Fruit fly (Drosophila melanogaster) whole organism, embryonic: ENCODE results near the gene CG6048.

Experiments used
- Aef1 ChIP-seq: fragments of 200-800 bp; sonication (Bioruptor generic); IDR thresholded peaks from 3 replicates; pipeline ENCODE4 v1.3.6; 2022; ENCODE audit warnings: missing biosample characterization, missing genetic modification characterization
- Awh ChIP-seq: fragments of 200-800 bp; sonication (Bioruptor generic); IDR thresholded peaks from 2 replicates; pipeline ENCODE4, ENCODE4 v1.3.6; 2022; ENCODE audit warnings: missing biosample characterization, missing genetic modification characterization
- CG10147 ChIP-seq: fragments of 200-800 bp; sonication (Bioruptor generic); optimal IDR thresholded peaks from 2 replicates; lab custom pipeline; 2019; ENCODE audit warnings: missing biosample characterization, mild to moderate bottlenecking, missing genetic modification characterization, moderate library complexity
- CG10267 ChIP-seq: fragments of 200-800 bp; sonication (Bioruptor generic); optimal IDR thresholded peaks from 2 replicates; lab custom pipeline; 2018; ENCODE audit warnings: missing biosample characterization, mild to moderate bottlenecking, missing genetic modification characterization, moderate library complexity
- CG10979 ChIP-seq: fragments of 200-800 bp; sonication (Bioruptor generic); optimal IDR thresholded peaks from 2 replicates; lab custom pipeline; 2018; ENCODE audit warnings: missing biosample characterization, mild to moderate bottlenecking, missing genetic modification characterization, moderate library complexity
- CG11456 ChIP-seq: fragments of 200-800 bp; sonication (Bioruptor generic); IDR thresholded peaks from 3 replicates; pipeline ENCODE4 v1.3.6; 2022; ENCODE audit warnings: missing biosample characterization, missing genetic modification characterization
- CG12391 ChIP-seq: fragments of 200-800 bp; sonication (Bioruptor generic); optimal IDR thresholded peaks from 3 replicates; lab custom pipeline; 2018; ENCODE audit warnings: missing biosample characterization, mild to moderate bottlenecking, missing genetic modification characterization, moderate library complexity
- CG13775 ChIP-seq: fragments of 200-800 bp; sonication (Bioruptor generic); optimal IDR thresholded peaks from 3 replicates; lab custom pipeline; 2017; ENCODE audit warnings: missing biosample characterization, mild to moderate bottlenecking, missing genetic modification characterization
- CG14014 ChIP-seq: fragments of 200-800 bp; sonication (Bioruptor generic); IDR thresholded peaks from 2 replicates; pipeline ENCODE4 v1.3.6; 2022; ENCODE audit warnings: missing biosample characterization, missing genetic modification characterization
- CG15696 ChIP-seq: fragments of 200-800 bp; sonication (Bioruptor generic); optimal IDR thresholded peaks from 2 replicates; lab custom pipeline; 2019; ENCODE audit warnings: missing biosample characterization, mild to moderate bottlenecking, missing genetic modification characterization, moderate library complexity
- CG32772 ChIP-seq: fragments of 200-800 bp; sonication (Bioruptor generic); IDR thresholded peaks from 2 replicates; pipeline ENCODE4 v1.3.6; 2022; ENCODE audit warnings: missing biosample characterization, missing genetic modification characterization
- CG3726 ChIP-seq: fragments of 200-800 bp; sonication (Bioruptor generic); IDR thresholded peaks from 3 replicates; pipeline ENCODE4, ENCODE4 v1.3.6; 2022; ENCODE audit warnings: missing biosample characterization, missing genetic modification characterization
- CG3995 ChIP-seq: fragments of 200-800 bp; sonication (Bioruptor generic); optimal IDR thresholded peaks from 3 replicates; lab custom pipeline; 2016; ENCODE audit warnings: missing biosample characterization, missing genetic modification characterization
- CG6272 ChIP-seq: fragments of 200-800 bp; sonication (Bioruptor generic); IDR thresholded peaks from 2 replicates; pipeline ENCODE4 v1.3.6; 2022; ENCODE audit warnings: missing biosample characterization, missing genetic modification characterization
- CG6689 ChIP-seq: fragments of 200-800 bp; sonication (Bioruptor generic); IDR thresholded peaks from 2 replicates; pipeline ENCODE4 v1.3.6; 2022; ENCODE audit warnings: missing biosample characterization, missing genetic modification characterization
- CG7556 ChIP-seq: fragments of 200-800 bp; sonication (Bioruptor generic); optimal IDR thresholded peaks from 2 replicates; lab custom pipeline; 2017; ENCODE audit warnings: missing biosample characterization, mild to moderate bottlenecking, missing genetic modification characterization
- CG7839 ChIP-seq: fragments of 200-800 bp; sonication (Bioruptor generic); optimal IDR thresholded peaks from 3 replicates; lab custom pipeline; 2018; ENCODE audit warnings: missing biosample characterization, mild to moderate bottlenecking, missing genetic modification characterization, moderate library complexity
- CG8089 ChIP-seq: fragments of 200-800 bp; sonication (Bioruptor generic); optimal IDR thresholded peaks from 3 replicates; lab custom pipeline; 2016; ENCODE audit warnings: missing biosample characterization, missing genetic modification characterization
- Chrac-16 ChIP-seq: fragments of 200-800 bp; sonication (Bioruptor generic); optimal IDR thresholded peaks from 3 replicates; lab custom pipeline; 2016; ENCODE audit warnings: missing biosample characterization, missing genetic modification characterization
- Dad ChIP-seq: fragments of 200-800 bp; sonication (Bioruptor generic); optimal IDR thresholded peaks from 3 replicates; lab custom pipeline; 2016; ENCODE audit warnings: missing biosample characterization, missing genetic modification characterization
- Dbx ChIP-seq: fragments of 200-800 bp; sonication (Bioruptor generic); IDR thresholded peaks from 3 replicates; pipeline ENCODE4 v1.3.6; 2022; ENCODE audit warnings: missing biosample characterization, missing genetic modification characterization
- Drgx ChIP-seq: fragments of 200-800 bp; sonication (Bioruptor generic); IDR thresholded peaks from 2 replicates; pipeline ENCODE4 v1.3.6; 2022; ENCODE audit warnings: missing biosample characterization, missing genetic modification characterization
- Fer1 ChIP-seq: fragments of 200-800 bp; sonication (Bioruptor generic); optimal IDR thresholded peaks from 2 replicates; lab custom pipeline; 2017; ENCODE audit warnings: missing biosample characterization, mild to moderate bottlenecking, missing genetic modification characterization
- Hmx ChIP-seq: fragments of 200-800 bp; sonication (Bioruptor generic); optimal IDR thresholded peaks from 2 replicates; lab custom pipeline; 2016; ENCODE audit warnings: missing biosample characterization, missing genetic modification characterization
- Hr51 ChIP-seq, 2 experiments: fragments of 200-800 bp; sonication (Bioruptor generic); optimal IDR thresholded peaks; 2 replicates in 1 of 2; 3 replicates in 1 of 2; lab custom pipeline; 2016 to 2018; ENCODE audit warnings: missing biosample characterization in 2 of 2, missing genetic modification characterization in 2 of 2, mild to moderate bottlenecking in 1 of 2, moderate library complexity in 1 of 2
- Hr78 ChIP-seq, 2 experiments: fragments of 200-800 bp in 1 of 2; fragments of >200 bp in 1 of 2; sonication (Bioruptor generic) in 1 of 2; optimal IDR thresholded peaks; 2 replicates each; lab custom pipeline; 2017 to 2019; ENCODE audit warnings: missing biosample characterization in 2 of 2, missing genetic modification characterization in 2 of 2, mild to moderate bottlenecking in 1 of 2, moderate library complexity in 1 of 2
- Lpt ChIP-seq: fragments of >200 bp; optimal IDR thresholded peaks from 2 replicates; lab custom pipeline; 2018; ENCODE audit warnings: missing biosample characterization, missing genetic modification characterization
- Meics ChIP-seq: fragments of 200-800 bp; sonication (Bioruptor generic); optimal IDR thresholded peaks from 2 replicates; lab custom pipeline; 2017; ENCODE audit warnings: missing biosample characterization, mild to moderate bottlenecking, missing genetic modification characterization
- NFAT ChIP-seq: fragments of 200-800 bp; sonication (Bioruptor generic); IDR thresholded peaks from 2 replicates; pipeline ENCODE4 v1.3.6; 2022; ENCODE audit warnings: missing biosample characterization, missing genetic modification characterization
- Ravus ChIP-seq: fragments of 200-800 bp; sonication (Bioruptor generic); IDR thresholded peaks from 2 replicates; pipeline ENCODE4 v1.3.6; 2022; ENCODE audit warnings: missing biosample characterization, missing genetic modification characterization
- Sin3A ChIP-seq: fragments of >200 bp; optimal IDR thresholded peaks from 2 replicates; lab custom pipeline; 2018
- Sry-β ChIP-seq: fragments of 200-800 bp; sonication (Bioruptor generic); optimal IDR thresholded peaks from 2 replicates; lab custom pipeline; 2018; ENCODE audit warnings: missing biosample characterization, mild to moderate bottlenecking, missing genetic modification characterization, moderate library complexity
- crp ChIP-seq, 2 experiments: fragments of 200-800 bp; sonication (Bioruptor generic); optimal IDR thresholded peaks; 2 replicates in 1 of 2; 3 replicates in 1 of 2; lab custom pipeline; 2017; ENCODE audit warnings: missing biosample characterization in 2 of 2, missing genetic modification characterization in 2 of 2, mild to moderate bottlenecking in 1 of 2, moderate library complexity in 1 of 2
- dan ChIP-seq: fragments of 200-800 bp; sonication (Bioruptor generic); IDR thresholded peaks from 2 replicates; pipeline ENCODE4 v1.3.6; 2022; ENCODE audit warnings: missing biosample characterization, missing genetic modification characterization
- danr ChIP-seq: fragments of 200-800 bp; sonication (Bioruptor generic); IDR thresholded peaks from 2 replicates; pipeline ENCODE4 v1.3.6; 2022; ENCODE audit warnings: missing biosample characterization, missing genetic modification characterization
- dmrt11E ChIP-seq: fragments of 200-800 bp; sonication (Bioruptor generic); optimal IDR thresholded peaks from 3 replicates; lab custom pipeline; 2018; ENCODE audit warnings: missing biosample characterization, mild to moderate bottlenecking, missing genetic modification characterization, moderate library complexity
- fu2 ChIP-seq: fragments of 200-800 bp; sonication (Bioruptor generic); optimal IDR thresholded peaks from 2 replicates; lab custom pipeline; 2016; ENCODE audit warnings: missing biosample characterization, missing genetic modification characterization
- grau ChIP-seq: fragments of 200-800 bp; optimal IDR thresholded peaks from 3 replicates; lab custom pipeline; 2019; ENCODE audit warnings: missing biosample characterization, mild to moderate bottlenecking, missing genetic modification characterization, moderate library complexity
- ham ChIP-seq: fragments of 200-800 bp; sonication (Bioruptor generic); IDR thresholded peaks from 2 replicates; pipeline ENCODE4 v1.3.6; 2022; ENCODE audit warnings: missing biosample characterization, missing genetic modification characterization
- inv ChIP-seq: fragments of 200-800 bp; sonication (Bioruptor generic); IDR thresholded peaks from 2 replicates; pipeline ENCODE4 v1.3.6; 2022; ENCODE audit warnings: missing biosample characterization, missing genetic modification characterization; ENCODE audit not compliant: partially characterized antibody
- jigr1 ChIP-seq: fragments of 200-800 bp; sonication (Bioruptor generic); IDR thresholded peaks from 3 replicates; pipeline ENCODE4 v1.3.6; 2022; ENCODE audit warnings: missing biosample characterization, missing genetic modification characterization
- kni ChIP-seq: fragments of 200-800 bp; sonication (Bioruptor generic); optimal IDR thresholded peaks from 3 replicates; lab custom pipeline; 2017; ENCODE audit warnings: mild to moderate bottlenecking, missing biosample characterization, missing genetic modification reagents, missing genetic modification characterization
- lola ChIP-seq, 3 experiments: fragments of >200 bp in 2 of 3; fragments of 200-800 bp in 1 of 3; sonication (Bioruptor generic) in 1 of 3; optimal IDR thresholded peaks; 2 replicates each; lab custom pipeline; 2017 to 2019; ENCODE audit warnings: missing biosample characterization in 3 of 3, missing genetic modification characterization in 3 of 3, mild to moderate bottlenecking in 1 of 3, moderate library complexity in 1 of 3
- mld ChIP-seq: fragments of 200-800 bp; sonication (Bioruptor generic); IDR thresholded peaks from 3 replicates; pipeline ENCODE4 v1.3.6; 2022; ENCODE audit warnings: missing biosample characterization, missing genetic modification characterization; ENCODE audit not compliant: partially characterized antibody
- pfk ChIP-seq: fragments of 200-800 bp; sonication (Bioruptor generic); optimal IDR thresholded peaks from 2 replicates; lab custom pipeline; 2018; ENCODE audit warnings: missing biosample characterization, mild to moderate bottlenecking, missing genetic modification characterization, moderate library complexity
- scrt ChIP-seq: fragments of 200-800 bp; sonication (Bioruptor generic); optimal IDR thresholded peaks from 2 replicates; lab custom pipeline; 2018; ENCODE audit warnings: missing biosample characterization, mild to moderate bottlenecking, missing genetic modification characterization, moderate library complexity
- slbo ChIP-seq: fragments of 200-800 bp; sonication (Bioruptor generic); IDR thresholded peaks from 2 replicates; pipeline ENCODE4 v1.3.6; 2022; ENCODE audit warnings: missing biosample characterization, missing genetic modification characterization
- usp ChIP-seq: fragments of >200 bp; optimal IDR thresholded peaks from 2 replicates; lab custom pipeline; 2017; ENCODE audit warnings: missing biosample characterization, missing genetic modification characterization
- vfl ChIP-seq: fragments of 200-800 bp; sonication (Bioruptor generic); optimal IDR thresholded peaks from 2 replicates; lab custom pipeline; 2016; ENCODE audit warnings: missing biosample characterization, missing genetic modification characterization
- zen ChIP-seq: fragments of 200-800 bp; sonication (Bioruptor generic); optimal IDR thresholded peaks from 3 replicates; lab custom pipeline; 2018; ENCODE audit warnings: missing biosample characterization, mild to moderate bottlenecking, missing genetic modification characterization, moderate library complexity
- zen2 ChIP-seq: fragments of 200-800 bp; sonication (Bioruptor generic); IDR thresholded peaks from 3 replicates; pipeline ENCODE4 v1.3.6; 2022; ENCODE audit warnings: missing biosample characterization, missing genetic modification characterization; ENCODE audit not compliant: partially characterized antibody

CG6048 gene

dm6 chrX:5980883-5981282 is 28.5 kb downstream of the CG6048 start (continued):
- TF ChIP-seq mld (GFP tag; lab: Robert Waterston, UW) (no peak), Dbx (peak; percentile 89), NFAT (GFP tag; lab: Robert Waterston, UW) (peak; percentile 79), crp (GFP tag; optimal IDR thresholded peaks at IDR 0.05; lab: Kevin White, UChicago) (no peak), Hmx (GFP tag; lab: Kevin White, UChicago) (peak; percentile 15), CG10979 (tag; lab: Kevin White, UChicago) (peak; percentile 43), fu2 (GFP tag; lab: Kevin White, UChicago) (peak; percentile 4), CG3995 (GFP tag; lab: Kevin White, UChicago) (no peak), Aef1 (GFP tag; lab: Robert Waterston, UW) (peak; percentile 80), CG14014 (peak; percentile 83), kni (no peak), scrt (GFP tag; lab: Kevin White, UChicago) (peak; percentile 67), zen (no peak), Hr51 (GFP tag; optimal IDR thresholded peaks at IDR 0.05; lab: Kevin White, UChicago) (peak; percentile 6 to 79), grau (tag; lab: Kevin White, UChicago) (peak; percentile 79), jigr1 (peak; percentile 32; the same call in 1 of the 3 replicates), ham (no peak), Chrac-16 (GFP tag; lab: Kevin White, UChicago) (peak; percentile 65), CG10267 (peak; percentile 53), CG11456 (peak; percentile 81), CG8089 (GFP tag; lab: Kevin White, UChicago) (no peak), CG3726 (GFP tag; lab: Robert Waterston, UW) (peak; percentile 66; the same call in 2 of the 3 replicates), CG13775 (GFP tag; lab: Kevin White, UChicago) (peak; percentile 40), CG12391 (tag; lab: Kevin White, UChicago) (peak; percentile 70), dan (GFP tag; lab: Robert Waterston, UW) (no peak), lola (GFP tag; optimal IDR thresholded peaks at IDR 0.05; lab: Kevin White, UChicago) (no peak), usp (no peak), Sry-β (no peak), inv (GFP tag; lab: Robert Waterston, UW) (no peak), CG6272 (GFP tag; lab: Robert Waterston, UW) (peak; percentile 44; the same call in 1 of the 2 replicates), CG15696 (tag; lab: Kevin White, UChicago) (no peak), Lpt (GFP tag; lab: Kevin White, UChicago) (no peak), Meics (GFP tag; lab: Kevin White, UChicago) (peak; percentile 85), Hr78 (GFP tag; optimal IDR thresholded peaks at IDR 0.05; lab: Kevin White, UChicago) (no peak), Awh (GFP tag; lab: Robert Waterston, UW) (peak; percentile 61; the same call in 1 of the 2 replicates), CG10147 (GFP tag; lab: Kevin White, UChicago) (peak; percentile 68), zen2 (GFP tag; lab: Robert Waterston, UW) (no peak), pfk (GFP tag; lab: Kevin White, UChicago) (no peak), Dad (GFP tag; lab: Kevin White, UChicago) (peak; percentile 41), Fer1 (GFP tag; lab: Kevin White, UChicago) (peak; percentile 82), CG7839 (tag; lab: Kevin White, UChicago) (peak; percentile 84), vfl (peak; percentile 15), danr (peak; percentile 62), Drgx (GFP tag; lab: Robert Waterston, UW) (peak; percentile 76), CG32772 (GFP tag; lab: Robert Waterston, UW) (peak; percentile 73), dmrt11E (peak; percentile 5), CG7556 (GFP tag; lab: Kevin White, UChicago) (peak; percentile 77), Ravus (GFP tag; lab: Robert Waterston, UW) (peak; percentile 17; the same call in 1 of the 2 replicates), CG6689 (GFP tag; lab: Robert Waterston, UW) (peak; percentile 80), Sin3A (lab: Kevin White, UChicago) (no peak), slbo (GFP tag; lab: Robert Waterston, UW) (peak; percentile 89)
